Fruit fly (Drosophila melanogaster) whole organism, pupa: Measurements from ENCODE around the gene Klp3A.

ENCODE experiments used
- CG10348 ChIP-seq: fragments of 200-800 bp; sonication (Bioruptor generic); IDR thresholded peaks from 2 replicates; pipeline ENCODE4 v1.3.6; 2022; ENCODE audit warnings: missing biosample characterization, missing genetic modification characterization
- CG12605 ChIP-seq: fragments of 200-800 bp; sonication (Bioruptor generic); IDR thresholded peaks from 2 replicates; pipeline ENCODE4 v1.3.6; 2022; ENCODE audit warnings: missing biosample characterization, missing genetic modification characterization
- CG13204 ChIP-seq: fragments of 200-800 bp; sonication (Bioruptor generic); optimal IDR thresholded peaks from 2 replicates; lab custom pipeline; 2018; ENCODE audit warnings: missing biosample characterization, mild to moderate bottlenecking, missing genetic modification characterization, moderate library complexity
- CG14655 ChIP-seq: fragments of 200-800 bp; sonication (Bioruptor generic); optimal IDR thresholded peaks from 3 replicates; lab custom pipeline; 2017; ENCODE audit warnings: mild to moderate bottlenecking, missing biosample characterization, missing genetic modification reagents, missing genetic modification characterization
- CG15710 ChIP-seq: fragments of 200-800 bp; sonication (Bioruptor generic); optimal IDR thresholded peaks from 2 replicates; lab custom pipeline; 2018; ENCODE audit warnings: missing biosample characterization, mild to moderate bottlenecking, missing genetic modification characterization, moderate library complexity
- CG17806 ChIP-seq: fragments of 200-800 bp; sonication (Bioruptor generic); optimal IDR thresholded peaks from 2 replicates; lab custom pipeline; 2018; ENCODE audit warnings: missing biosample characterization, mild to moderate bottlenecking, missing genetic modification characterization, moderate library complexity
- CG32121 ChIP-seq: fragments of 200-800 bp; sonication (Bioruptor generic); IDR thresholded peaks from 2 replicates; pipeline ENCODE4 v1.3.6; 2022; ENCODE audit warnings: missing biosample characterization, missing genetic modification characterization
- CG34367 ChIP-seq: fragments of 200-800 bp; sonication (Bioruptor generic); optimal IDR thresholded peaks from 2 replicates; lab custom pipeline; 2018; ENCODE audit warnings: missing biosample characterization, mild to moderate bottlenecking, missing genetic modification characterization
- CG4496 ChIP-seq: fragments of 200-800 bp; sonication (Bioruptor generic); IDR thresholded peaks from 3 replicates; pipeline ENCODE4 v1.3.6; 2022; ENCODE audit warnings: missing biosample characterization, missing genetic modification characterization
- CG8159 ChIP-seq: fragments of 200-800 bp; sonication (Bioruptor generic); optimal IDR thresholded peaks from 3 replicates; lab custom pipeline; 2018; ENCODE audit warnings: missing biosample characterization, mild to moderate bottlenecking, missing genetic modification characterization, moderate library complexity
- CG8301 ChIP-seq: fragments of 200-800 bp; sonication (Bioruptor generic); optimal IDR thresholded peaks from 2 replicates; lab custom pipeline; 2018; ENCODE audit warnings: missing biosample characterization, mild to moderate bottlenecking, missing genetic modification characterization
- CG9948 ChIP-seq: fragments of 200-800 bp; sonication (Bioruptor generic); optimal IDR thresholded peaks from 2 replicates; lab custom pipeline; 2018; ENCODE audit warnings: missing biosample characterization, mild to moderate bottlenecking, missing genetic modification characterization, moderate library complexity
- D1 ChIP-seq: fragments of 200-800 bp; sonication (Bioruptor generic); optimal IDR thresholded peaks from 2 replicates; lab custom pipeline; 2018; ENCODE audit warnings: missing biosample characterization, mild to moderate bottlenecking, missing genetic modification characterization, moderate library complexity
- EcR ChIP-seq: fragments of 200-800 bp; sonication (Bioruptor generic); optimal IDR thresholded peaks from 3 replicates; lab custom pipeline; 2019; ENCODE audit warnings: missing biosample characterization, missing genetic modification characterization, mild to moderate bottlenecking, moderate library complexity, missing genetic modification reagents
- Ets98B ChIP-seq: fragments of 200-800 bp; sonication (Bioruptor generic); IDR thresholded peaks from 2 replicates; pipeline ENCODE4 v1.3.6; 2022; ENCODE audit warnings: missing biosample characterization, missing genetic modification characterization
- Pif1A ChIP-seq: fragments of 200-800 bp; sonication (Bioruptor generic); optimal IDR thresholded peaks from 3 replicates; lab custom pipeline; 2016; ENCODE audit warnings: missing biosample characterization, missing genetic modification characterization
- Pif1B ChIP-seq: fragments of 200-800 bp; sonication (Bioruptor generic); optimal IDR thresholded peaks from 3 replicates; lab custom pipeline; 2016; ENCODE audit warnings: missing biosample characterization, missing genetic modification characterization
- Snoo ChIP-seq: fragments of 200-800 bp; sonication (Bioruptor generic); optimal IDR thresholded peaks from 3 replicates; lab custom pipeline; 2017; ENCODE audit warnings: missing biosample characterization, mild to moderate bottlenecking, missing genetic modification characterization, inconsistent platforms
- fd96Ca ChIP-seq: fragments of 200-800 bp; sonication (Bioruptor generic); IDR thresholded peaks from 3 replicates; pipeline ENCODE4 v1.3.6; 2022; ENCODE audit warnings: missing biosample characterization, missing genetic modification characterization
- gl ChIP-seq: fragments of 200-800 bp; sonication (Bioruptor generic); optimal IDR thresholded peaks from 2 replicates; lab custom pipeline; 2018; ENCODE audit warnings: missing biosample characterization, mild to moderate bottlenecking, missing genetic modification characterization
- rn ChIP-seq: fragments of 200-800 bp; sonication (Bioruptor generic); IDR thresholded peaks from 2 replicates; pipeline ENCODE4 v1.3.6; 2022; ENCODE audit warnings: missing biosample characterization, missing genetic modification characterization

Klp3A gene

DNA sequence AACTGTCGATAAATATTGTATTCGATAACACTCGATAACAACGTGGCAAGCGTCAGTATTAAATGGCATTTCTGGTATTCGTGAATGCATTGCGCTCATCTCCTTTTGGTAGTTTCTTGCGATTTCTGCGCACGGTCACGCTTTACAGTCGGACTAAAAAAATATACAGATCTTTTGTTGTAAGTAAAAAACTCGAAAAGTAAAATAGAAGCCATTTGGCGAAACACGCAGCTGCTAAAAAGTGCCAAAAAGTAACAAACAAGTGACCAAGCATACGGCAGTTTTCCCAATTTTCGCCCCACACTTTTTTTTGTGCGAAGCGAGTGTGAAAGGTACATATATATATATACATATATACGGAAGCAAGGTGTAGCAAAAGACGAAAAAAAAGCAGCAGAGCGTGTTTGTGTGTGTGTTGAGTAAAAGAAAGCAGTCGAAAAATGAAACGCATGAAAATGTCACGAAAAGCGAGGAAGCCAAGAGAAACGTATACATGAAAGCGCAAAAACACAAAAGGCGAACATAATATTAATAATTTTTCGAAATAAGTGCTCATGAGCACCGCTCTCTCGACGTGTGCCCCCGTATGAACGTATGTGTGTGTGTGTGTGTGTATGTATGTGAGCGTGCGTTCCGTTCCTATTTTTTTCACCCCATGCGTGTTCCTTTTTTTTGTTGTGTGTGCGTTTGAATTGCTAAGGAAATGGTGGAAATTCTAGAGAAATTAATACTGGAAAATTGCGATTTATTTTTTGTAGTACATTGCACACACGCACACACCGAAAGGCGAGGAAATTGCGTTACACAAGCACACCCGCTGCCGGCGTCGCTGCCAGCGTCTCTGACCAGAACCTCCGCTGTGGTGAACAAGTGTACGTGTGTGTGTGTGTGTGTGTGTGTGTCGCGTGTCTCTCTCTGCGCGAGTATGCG is 30.3 kb upstream of the Klp3A start, which contains the start of gene sgg:
TSS of gene sgg (plus strand) at position 106 of the 930 bp plus-strand sequence.
- no peak for TF ChIP-seq gl (tag; lab: Kevin White, UChicago)
- no peak for TF ChIP-seq Pif1B (GFP tag; lab: Kevin White, UChicago)
- TF ChIP-seq CG8159 (tag; lab: Kevin White, UChicago) = no peak
- no peak for TF ChIP-seq D1 (tag; lab: Kevin White, UChicago)
- no peak for TF ChIP-seq CG13204 (GFP tag; lab: Kevin White, UChicago)
- no peak for TF ChIP-seq CG32121
- no peak for TF ChIP-seq CG34367 (tag; lab: Kevin White, UChicago)
- no peak for TF ChIP-seq CG15710 (tag; lab: Kevin White, UChicago)
- no peak for TF ChIP-seq CG8301 (tag; lab: Kevin White, UChicago)
- no peak for TF ChIP-seq CG12605 (GFP tag; lab: Robert Waterston, UW)
- TF ChIP-seq CG17806 (tag; lab: Kevin White, UChicago) = no peak
- TF ChIP-seq CG9948 (tag; lab: Kevin White, UChicago) = no peak
- TF ChIP-seq Ets98B = no peak
- no peak for TF ChIP-seq CG10348 (GFP tag; lab: Robert Waterston, UW)
- TF ChIP-seq CG4496 (GFP tag; lab: Robert Waterston, UW) = no peak
- no peak for TF ChIP-seq Snoo (tag; lab: Kevin White, UChicago)
- TF ChIP-seq EcR (GFP tag; lab: Kevin White, UChicago) = no peak
- TF ChIP-seq fd96Ca (GFP tag; lab: Robert Waterston, UW) = no peak

DNA sequence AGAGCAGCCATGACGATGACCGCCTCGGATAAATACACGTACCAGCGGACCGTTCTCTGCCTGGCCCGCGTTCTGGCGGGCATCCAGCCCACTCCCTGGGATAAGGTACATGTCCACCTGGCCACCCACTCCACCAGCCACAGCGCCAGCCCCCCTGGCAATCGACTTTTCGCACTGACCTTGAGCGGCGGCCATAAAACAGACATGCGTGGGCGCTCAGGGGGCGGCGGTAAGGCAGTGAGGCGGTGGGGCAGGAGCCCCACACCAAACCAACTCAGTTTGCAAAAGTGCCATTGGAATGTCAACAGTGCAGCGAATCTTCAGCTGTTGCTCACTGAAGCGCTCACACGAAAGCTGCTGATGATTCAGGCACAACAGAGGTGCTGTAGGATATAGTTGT is 21.2 kb upstream of the Klp3A start:
- TF ChIP-seq CG8159 (tag; lab: Kevin White, UChicago) = no peak
- TF ChIP-seq CG9948 (tag; lab: Kevin White, UChicago) = no peak
- no peak for TF ChIP-seq CG12605 (GFP tag; lab: Robert Waterston, UW)
- no peak for TF ChIP-seq CG17806 (tag; lab: Kevin White, UChicago)
- no peak for TF ChIP-seq EcR (GFP tag; lab: Kevin White, UChicago)
- TF ChIP-seq CG34367 (tag; lab: Kevin White, UChicago) = no peak
- no peak for TF ChIP-seq CG8301 (tag; lab: Kevin White, UChicago)
- no peak for TF ChIP-seq CG10348 (GFP tag; lab: Robert Waterston, UW)
- TF ChIP-seq Ets98B = no peak
- no peak for TF ChIP-seq Pif1A (GFP tag; lab: Kevin White, UChicago)

DNA sequence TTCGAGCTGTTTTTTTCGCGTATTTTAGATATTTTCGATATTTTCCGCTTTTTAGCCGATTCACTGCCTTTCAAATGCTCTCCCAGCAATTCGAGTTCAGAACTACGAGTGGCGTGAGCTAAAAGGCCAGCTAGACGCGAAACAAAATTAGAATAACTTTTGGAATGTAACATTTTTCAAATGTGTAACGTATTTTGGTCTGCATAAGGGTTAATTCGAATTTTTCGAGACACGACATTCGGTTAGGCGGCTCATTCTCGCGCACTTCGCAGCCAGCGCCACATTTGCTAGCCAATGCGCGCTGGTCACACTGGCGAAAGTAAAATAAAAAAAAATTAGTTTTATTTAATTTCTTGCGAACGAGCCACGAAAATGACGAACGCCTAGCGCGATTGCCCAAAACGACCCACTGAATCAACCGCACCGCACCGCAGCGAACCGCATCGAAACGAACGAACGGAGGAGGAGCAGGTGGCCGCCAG is 20.7 kb upstream of the Klp3A start, which contains the start of the genes brv3 and Pi4KIIIalpha:
TSS of gene brv3 (minus strand) at position 51 of the 482 bp plus-strand sequence.
TSS of gene Pi4KIIIalpha (plus strand) at position 280 of the 482 bp plus-strand sequence.
- no peak; the same call in 1 of the 2 replicates for TF ChIP-seq CG32121
- TF ChIP-seq CG17806 (tag; lab: Kevin White, UChicago) = no peak
- 0 out of 3 replicates have a peak, but pooled peaks have one; percentile 24 for TF ChIP-seq CG4496 (GFP tag; lab: Robert Waterston, UW)

DNA sequence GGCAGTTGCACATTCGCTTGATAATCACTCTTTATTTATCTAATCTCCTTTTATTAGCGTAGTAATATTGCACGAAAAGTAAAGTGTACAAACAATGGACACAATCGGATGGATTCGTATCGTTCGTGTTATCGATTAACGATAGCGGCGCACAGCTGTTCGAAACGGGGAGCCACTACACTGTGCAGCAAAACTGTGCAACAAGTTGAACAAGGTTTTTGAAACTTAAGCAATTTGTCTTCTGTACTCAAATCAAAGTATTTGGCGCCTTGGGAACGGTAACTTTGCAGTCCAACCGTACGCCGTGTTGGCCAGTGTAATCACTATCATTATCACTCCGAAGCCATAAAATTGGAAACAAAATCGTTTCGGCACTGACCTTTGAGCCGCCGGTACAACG is 15.8 kb upstream of the Klp3A start, which contains the start of the genes Tsp3A and Seipin:
TSS of gene Tsp3A (minus strand) at position 88 of the 400 bp plus-strand sequence.
TSS of gene Seipin (plus strand) at position 149 of the 400 bp plus-strand sequence.
- TF ChIP-seq CG4496 (GFP tag; lab: Robert Waterston, UW) (peak; percentile 96), EcR (GFP tag; lab: Kevin White, UChicago) (peak; percentile 16), CG10348 (GFP tag; lab: Robert Waterston, UW) (0 out of 2 replicates have a peak, but pooled peaks have one; percentile 28), CG32121 (peak; percentile 83), gl (tag; lab: Kevin White, UChicago) (peak; percentile 89), Pif1B (GFP tag; lab: Kevin White, UChicago) (peak; percentile 87), rn (0 out of 2 replicates have a peak, but pooled peaks have one; percentile 32), CG34367 (tag; lab: Kevin White, UChicago) (peak; percentile 67), fd96Ca (GFP tag; lab: Robert Waterston, UW) (peak; percentile 93), CG17806 (tag; lab: Kevin White, UChicago) (peak; percentile 78), Ets98B (peak; percentile 90), CG9948 (tag; lab: Kevin White, UChicago) (peak; percentile 57), Pif1A (GFP tag; lab: Kevin White, UChicago) (no peak), CG15710 (tag; lab: Kevin White, UChicago) (peak; percentile 72), CG8159 (tag; lab: Kevin White, UChicago) (peak; percentile 75), CG13204 (GFP tag; lab: Kevin White, UChicago) (peak; percentile 54), CG8301 (tag; lab: Kevin White, UChicago) (peak; percentile 86), CG14655 (GFP tag; lab: Kevin White, UChicago) (no peak), D1 (tag; lab: Kevin White, UChicago) (no peak), CG12605 (GFP tag; lab: Robert Waterston, UW) (peak; percentile 90), Snoo (tag; lab: Kevin White, UChicago) (peak; percentile 79)
- TF ChIP-seq, all 21 proteins: peak for 18

DNA sequence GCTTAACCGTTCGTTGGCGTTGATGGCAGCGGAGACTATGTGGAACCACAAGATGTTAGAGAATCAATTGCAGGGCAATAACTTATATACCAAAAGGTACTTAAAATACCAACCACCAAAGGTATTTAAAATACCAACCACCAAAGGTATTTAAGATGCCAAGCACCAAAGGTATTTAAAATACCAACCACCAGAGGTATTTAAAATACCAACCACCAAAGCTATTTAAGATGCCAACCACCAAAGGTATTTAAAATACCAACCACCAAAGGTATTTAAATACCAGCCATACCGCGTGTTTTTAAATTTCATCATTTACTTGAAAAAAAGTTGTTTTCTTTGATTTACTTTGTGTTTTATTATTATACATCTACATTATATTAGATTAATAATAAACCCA is 13.6 kb upstream of the Klp3A start:
- TF ChIP-seq CG4496 (GFP tag; lab: Robert Waterston, UW) (no peak), CG14655 (GFP tag; lab: Kevin White, UChicago) (no peak), CG9948 (tag; lab: Kevin White, UChicago) (no peak), CG17806 (tag; lab: Kevin White, UChicago) (no peak), Pif1A (GFP tag; lab: Kevin White, UChicago) (no peak), CG34367 (tag; lab: Kevin White, UChicago) (no peak), Snoo (tag; lab: Kevin White, UChicago) (no peak), Ets98B (no peak), fd96Ca (GFP tag; lab: Robert Waterston, UW) (no peak), CG8301 (tag; lab: Kevin White, UChicago) (no peak), CG8159 (tag; lab: Kevin White, UChicago) (no peak), CG13204 (GFP tag; lab: Kevin White, UChicago) (no peak), D1 (tag; lab: Kevin White, UChicago) (no peak), EcR (GFP tag; lab: Kevin White, UChicago) (no peak), CG12605 (GFP tag; lab: Robert Waterston, UW) (no peak), CG32121 (no peak), gl (tag; lab: Kevin White, UChicago) (no peak)
